Worm (Caenorhabditis elegans) whole organism, dauer: ENCODE measurements around the gene chtb-2.

ENCODE experiments used
- unc-62 ChIP-seq: sonication (generic microtip); optimal IDR thresholded peaks from 2 replicates; lab custom pipeline; 2017; ENCODE audit warnings: missing biosample characterization, missing genetic modification reagents, missing genetic modification characterization

The chtb-2 gene

ce11 chrIII:6482918-6483317, at the start of gene chtb-2:
Gene chtb-2 (plus strand): TSS chrIII:6483218.
- no peak for TF ChIP-seq unc-62 (GFP tag; lab: Kevin White, UChicago)

DNA sequence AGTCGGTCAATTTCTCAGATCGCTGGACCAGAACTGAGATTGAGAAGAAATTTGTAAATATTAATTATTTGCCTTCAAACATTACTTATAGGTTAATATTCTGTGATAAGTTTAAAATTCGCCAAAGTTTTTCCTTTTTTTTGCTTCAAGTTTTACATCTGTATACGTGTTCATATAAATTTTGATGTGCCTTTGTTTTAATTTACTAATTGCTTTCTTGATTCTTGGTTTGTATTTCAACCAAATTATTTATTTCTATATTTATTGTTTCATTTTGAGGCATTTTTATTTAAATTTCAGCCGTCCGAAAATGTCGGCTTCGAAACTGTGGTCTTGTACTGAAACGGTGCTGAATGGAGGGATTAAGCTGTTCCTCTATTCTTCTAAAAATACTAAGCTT, 46.7 kb upstream of the chtb-2 start, which contains the start of gene C05D11.1:
Gene C05D11.1, plus strand, starts transcription at position 301 of the 400 bp plus-strand sequence.
- no peak for TF ChIP-seq unc-62 (GFP tag; lab: Kevin White, UChicago)

ce11 chrIII:6439854-6440253, 43.2 kb upstream of the chtb-2 start:
- no peak for TF ChIP-seq unc-62 (GFP tag; lab: Kevin White, UChicago)

ce11 chrIII:6442305-6443125, 40.5 kb upstream of the chtb-2 start, which contains the start of gene mel-32:
Gene mel-32 (minus strand): TSS chrIII:6443000.
- TF ChIP-seq unc-62 (GFP tag; lab: Kevin White, UChicago): no peak

DNA sequence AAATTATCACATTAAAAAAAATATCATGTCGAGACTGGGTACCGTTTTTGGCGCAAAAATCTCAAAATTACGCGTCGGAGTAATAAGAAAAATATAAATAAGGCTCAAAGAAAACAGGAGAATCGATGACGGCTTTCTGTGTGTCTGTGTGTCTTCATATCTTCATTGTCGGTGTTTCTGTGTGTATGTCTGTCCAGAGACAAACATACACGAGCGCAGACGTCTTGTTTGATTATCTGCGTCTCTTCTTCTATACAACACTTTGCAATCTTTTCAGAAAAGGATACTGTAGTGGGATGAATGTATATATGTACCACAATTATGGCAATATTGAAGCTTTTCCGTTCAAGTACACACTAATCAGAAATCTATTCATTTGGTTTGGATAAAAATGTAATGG, 38.7 kb upstream of the chtb-2 start, which contains the start of gene C05D11.13:
Gene C05D11.13, minus strand, starts transcription at position 252 of the 400 bp plus-strand sequence.
- TF ChIP-seq unc-62 (GFP tag; lab: Kevin White, UChicago): no peak

DNA sequence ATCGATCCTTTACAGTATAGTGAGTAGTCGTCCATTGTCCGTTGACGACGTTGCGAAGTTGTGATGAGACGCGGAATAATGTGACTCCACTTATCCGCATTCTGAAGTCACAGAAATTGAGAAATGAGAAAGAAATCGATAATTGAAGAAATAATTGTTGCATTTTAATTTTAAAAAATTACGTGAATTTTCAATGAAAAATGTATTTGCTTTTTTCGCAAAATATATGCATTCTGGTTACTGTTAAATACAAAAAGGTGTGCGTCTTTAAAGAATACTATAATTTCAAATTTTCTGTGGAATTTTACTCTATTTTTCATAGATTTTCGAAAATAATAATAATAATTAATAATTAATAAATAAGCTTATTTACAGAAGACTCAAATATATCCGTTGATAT, 36.2 kb upstream of the chtb-2 start, which contains the start of gene let-721:
Gene let-721, minus strand, starts transcription at position 101 of the 400 bp plus-strand sequence.
- no peak for TF ChIP-seq unc-62 (GFP tag; lab: Kevin White, UChicago)

ce11 chrIII:6447521-6447920, 35.5 kb upstream of the chtb-2 start:
- no peak for TF ChIP-seq unc-62 (GFP tag; lab: Kevin White, UChicago)

- no peak for TF ChIP-seq unc-62 (GFP tag; lab: Kevin White, UChicago)
These were observed 33.2 kb upstream of the chtb-2 start for ce11 chrIII:6449854-6450253.

DNA sequence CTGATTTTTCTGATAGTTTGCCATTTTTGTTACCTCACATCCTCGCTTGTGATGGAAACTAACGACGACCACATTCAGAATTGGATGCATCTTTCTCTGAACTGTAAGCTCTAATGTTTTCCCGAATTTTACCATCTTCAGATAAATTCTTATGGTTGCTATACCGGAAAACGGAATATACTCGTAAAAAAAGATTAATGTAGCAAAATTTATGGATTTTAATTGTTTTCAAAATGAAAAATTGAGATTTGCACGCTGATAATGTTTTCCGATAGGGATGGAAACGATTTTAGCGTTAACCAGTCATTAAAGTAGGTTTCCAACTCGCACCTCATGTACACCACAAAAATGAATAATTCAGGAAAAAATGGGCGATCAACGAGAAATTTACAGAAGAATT, 32.4 kb upstream of the chtb-2 start, which contains the start of gene T26A5.6:
Gene T26A5.6, minus strand, starts transcription at position 101 of the 400 bp plus-strand sequence.
- no peak for TF ChIP-seq unc-62 (GFP tag; lab: Kevin White, UChicago)

- no peak for TF ChIP-seq unc-62 (GFP tag; lab: Kevin White, UChicago)
These were observed 30.7 kb upstream of the chtb-2 start, which contains the start of gene set-1 for ce11 chrIII:6452278-6452677. Gene set-1 (minus strand): TSS chrIII:6452378.

DNA sequence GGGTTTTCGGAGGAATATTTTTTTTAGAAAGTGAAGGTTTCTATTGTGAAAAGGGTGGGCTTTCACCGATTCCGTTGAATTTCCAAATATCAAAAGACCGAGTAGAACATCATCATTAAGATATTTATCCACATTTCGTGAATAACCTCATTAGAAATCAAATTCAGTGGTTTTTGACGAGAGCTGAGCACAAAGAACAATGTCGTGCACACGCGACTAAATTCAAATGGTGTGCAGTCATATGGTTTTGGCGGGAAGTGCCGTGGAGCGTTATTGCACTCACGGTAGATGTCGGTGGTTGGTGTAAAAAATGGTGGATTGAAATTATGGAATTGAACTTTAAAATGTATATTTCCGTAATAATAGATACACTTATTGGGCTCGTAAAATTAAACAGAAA, 30.3 kb upstream of the chtb-2 start:
- TF ChIP-seq unc-62 (GFP tag; lab: Kevin White, UChicago): no peak

ce11 chrIII:6453665-6454064, 29.4 kb upstream of the chtb-2 start:
- TF ChIP-seq unc-62 (GFP tag; lab: Kevin White, UChicago): no peak

ce11 chrIII:6454183-6454582, 28.8 kb upstream of the chtb-2 start, which contains the start of gene jhdm-1:
Gene jhdm-1 (plus strand): TSS chrIII:6454483.
- no peak for TF ChIP-seq unc-62 (GFP tag; lab: Kevin White, UChicago)

- TF ChIP-seq unc-62 (GFP tag; lab: Kevin White, UChicago): no peak
These were observed 23.2 kb upstream of the chtb-2 start, which contains the start of gene algn-1 for ce11 chrIII:6459820-6460219. Gene algn-1 (plus strand): TSS chrIII:6460120.

ce11 chrIII:6462610-6463009, 20.4 kb upstream of the chtb-2 start, which contains the start of gene T26A5.8:
Gene T26A5.8 (minus strand): TSS chrIII:6462856.
- no peak for TF ChIP-seq unc-62 (GFP tag; lab: Kevin White, UChicago)

- TF ChIP-seq unc-62 (GFP tag; lab: Kevin White, UChicago): no peak
These were observed 19.3 kb upstream of the chtb-2 start, which contains the start of gene dlc-1 for ce11 chrIII:6463679-6464078. Gene dlc-1 (minus strand): TSS chrIII:6463779.
